Worm (Caenorhabditis elegans) whole organism, L1 larva: ENCODE results near the gene dsl-7.
A peak's percentile ranks its signal among the peaks of the same experiment; 100 is the strongest.

ENCODE experiments used
- aha-1 ChIP-seq: fragments of 150-350 bp; optimal IDR thresholded peaks from 2 replicates; lab custom pipeline; 2014; ENCODE audit warnings: missing biosample characterization, missing genetic modification characterization
- aly-2 ChIP-seq: fragments of 150-350 bp; optimal IDR thresholded peaks from 2 replicates; lab custom pipeline; 2014; ENCODE audit warnings: missing biosample characterization, missing genetic modification characterization
- ceh-8 ChIP-seq: fragments of 200-800 bp; sonication (Bioruptor generic); optimal IDR thresholded peaks from 2 replicates; lab custom pipeline; 2018; ENCODE audit warnings: mild to moderate bottlenecking, missing genetic modification characterization, moderate library complexity, missing compliant biosample characterization
- ceh-82 ChIP-seq, 3 experiments: fragments of 150-350 bp in 1 of 3; sonication (generic microtip) in 2 of 3; optimal IDR thresholded peaks; 2 replicates each; lab custom pipeline; 2014 to 2017; ENCODE audit warnings: missing biosample characterization in 3 of 3, missing genetic modification characterization in 3 of 3
- ces-1 ChIP-seq: fragments of 150-350 bp; optimal IDR thresholded peaks from 2 replicates; lab custom pipeline; 2014; ENCODE audit warnings: missing biosample characterization, missing genetic modification reagents, missing genetic modification characterization
- dpl-1 ChIP-seq, 3 experiments: fragments of 150-350 bp in 2 of 3; sonication (generic microtip) in 1 of 3; optimal IDR thresholded peaks; 2 replicates each; lab custom pipeline; 2014 to 2017; ENCODE audit warnings: missing biosample characterization in 3 of 3, missing genetic modification characterization in 3 of 3, missing genetic modification reagents in 3 of 3
- efl-1 ChIP-seq, 4 experiments: fragments of 150-350 bp; optimal IDR thresholded peaks in 3 of 4; peaks in 1 of 4; 1 replicate in 1 of 4; 2 replicates in 3 of 4; lab custom pipeline; 2014; ENCODE audit warnings: missing biosample characterization in 2 of 4, missing genetic modification characterization in 2 of 4, missing genetic modification reagents in 2 of 4
- efl-3 ChIP-seq: fragments of 200-800 bp; sonication (Bioruptor generic); optimal IDR thresholded peaks from 2 replicates; lab custom pipeline; 2018; ENCODE audit warnings: mild to moderate bottlenecking, missing genetic modification characterization, missing compliant biosample characterization
- egl-27 ChIP-seq, 2 experiments: fragments of 150-350 bp in 1 of 2; sonication (generic microtip); optimal IDR thresholded peaks; 3 replicates each; lab custom pipeline; 2017 to 2018; ENCODE audit warnings: missing biosample characterization in 2 of 2, missing genetic modification characterization in 2 of 2, missing genetic modification reagents in 2 of 2
- elt-3 ChIP-seq, 6 experiments: fragments of 150-350 bp in 1 of 6; sonication (generic microtip); optimal IDR thresholded peaks; 2 replicates each; lab custom pipeline; 2017 to 2018; ENCODE audit warnings: missing biosample characterization in 6 of 6, missing genetic modification characterization in 6 of 6, inconsistent platforms in 1 of 6
- grh-1 ChIP-seq: fragments of 200-800 bp; sonication (Bioruptor generic); IDR thresholded peaks from 2 replicates; pipeline ENCODE4 v1.3.6; 2022; ENCODE audit warnings: missing genetic modification reagents, missing genetic modification characterization, missing compliant biosample characterization
- hlh-17 ChIP-seq: fragments of 200-800 bp; sonication (Bioruptor generic); optimal IDR thresholded peaks from 2 replicates; lab custom pipeline; 2018; ENCODE audit warnings: missing genetic modification characterization, mild to moderate bottlenecking, missing compliant biosample characterization, moderate library complexity, borderline replicate concordance
- hlh-4 ChIP-seq: sonication (generic microtip); optimal IDR thresholded peaks from 2 replicates; lab custom pipeline; 2016; ENCODE audit warnings: mild to moderate bottlenecking, missing genetic modification characterization, missing compliant biosample characterization
- irx-1 ChIP-seq: sonication (generic microtip); optimal IDR thresholded peaks from 2 replicates; lab custom pipeline; 2016; ENCODE audit warnings: missing genetic modification characterization, missing compliant biosample characterization
- isw-1 ChIP-seq: fragments of 200-800 bp; sonication (Bioruptor generic); IDR thresholded peaks from 2 replicates; pipeline ENCODE4 v1.3.6; 2022; ENCODE audit warnings: missing genetic modification characterization, missing compliant biosample characterization
- lin-13 ChIP-seq: fragments of 150-350 bp; optimal IDR thresholded peaks from 2 replicates; lab custom pipeline; 2014; ENCODE audit warnings: missing biosample characterization, missing genetic modification reagents, missing genetic modification characterization
- lin-39 ChIP-seq: fragments of 150-350 bp; optimal IDR thresholded peaks from 2 replicates; lab custom pipeline; 2014; ENCODE audit warnings: missing biosample characterization, missing genetic modification reagents, missing genetic modification characterization
- mab-9 ChIP-seq: fragments of 200-800 bp; sonication (Bioruptor generic); IDR thresholded peaks from 2 replicates; pipeline ENCODE4 v1.3.6; 2022; ENCODE audit warnings: missing genetic modification reagents, missing genetic modification characterization, missing compliant biosample characterization
- mdl-1 ChIP-seq, 2 experiments: fragments of 150-350 bp; optimal IDR thresholded peaks; 2 replicates each; lab custom pipeline; 2014 to 2017; ENCODE audit warnings: missing biosample characterization in 2 of 2, missing genetic modification characterization in 2 of 2, inconsistent platforms in 1 of 2
- mef-2 ChIP-seq: fragments of 150-350 bp; optimal IDR thresholded peaks from 2 replicates; lab custom pipeline; 2014; ENCODE audit warnings: missing biosample characterization, missing genetic modification characterization
- mep-1 ChIP-seq: fragments of 150-350 bp; optimal IDR thresholded peaks from 2 replicates; lab custom pipeline; 2014; ENCODE audit warnings: missing biosample characterization, missing genetic modification characterization
- nhr-11 ChIP-seq: fragments of 150-350 bp; optimal IDR thresholded peaks from 2 replicates; lab custom pipeline; 2014; ENCODE audit warnings: missing biosample characterization, missing genetic modification characterization
- nhr-12 ChIP-seq: sonication (generic microtip); optimal IDR thresholded peaks from 2 replicates; lab custom pipeline; 2017; ENCODE audit warnings: missing biosample characterization, missing genetic modification characterization
- nhr-71 ChIP-seq: sonication (generic microtip); optimal IDR thresholded peaks from 2 replicates; lab custom pipeline; 2016; ENCODE audit warnings: mild to moderate bottlenecking, missing genetic modification characterization, moderate library complexity, missing compliant biosample characterization
- nhr-76 ChIP-seq: sonication (generic microtip); optimal IDR thresholded peaks from 2 replicates; lab custom pipeline; 2017; ENCODE audit warnings: missing biosample characterization, missing genetic modification characterization
- nhr-77 ChIP-seq: fragments of 150-350 bp; optimal IDR thresholded peaks from 2 replicates; lab custom pipeline; 2014; ENCODE audit warnings: missing biosample characterization, missing genetic modification characterization
- pax-3 ChIP-seq: fragments of 200-800 bp; sonication (Bioruptor generic); optimal IDR thresholded peaks from 2 replicates; lab custom pipeline; 2018; ENCODE audit warnings: mild to moderate bottlenecking, missing genetic modification characterization, moderate library complexity, missing compliant biosample characterization
- rnt-1 ChIP-seq: sonication (generic microtip); optimal IDR thresholded peaks from 2 replicates; lab custom pipeline; 2016; ENCODE audit warnings: mild to moderate bottlenecking, missing genetic modification characterization, moderate library complexity, missing compliant biosample characterization
- skn-1 ChIP-seq: fragments of 150-350 bp; optimal IDR thresholded peaks from 2 replicates; lab custom pipeline; 2014; ENCODE audit warnings: missing biosample characterization, missing genetic modification characterization
- snu-23 ChIP-seq: sonication (generic microtip); optimal IDR thresholded peaks from 2 replicates; lab custom pipeline; 2016; ENCODE audit warnings: missing genetic modification characterization, missing compliant biosample characterization
- sptf-1 ChIP-seq: fragments of 150-350 bp; optimal IDR thresholded peaks from 2 replicates; lab custom pipeline; 2014; ENCODE audit warnings: missing biosample characterization, missing genetic modification characterization
- tbx-2 ChIP-seq: sonication (generic microtip); optimal IDR thresholded peaks from 2 replicates; lab custom pipeline; 2016; ENCODE audit warnings: missing genetic modification characterization, missing compliant biosample characterization
- unc-62 ChIP-seq: fragments of 150-350 bp; optimal IDR thresholded peaks from 2 replicates; lab custom pipeline; 2014; ENCODE audit warnings: missing biosample characterization, missing genetic modification reagents, missing genetic modification characterization
- unc-86 ChIP-seq: sonication (generic microtip); optimal IDR thresholded peaks from 2 replicates; lab custom pipeline; 2016; ENCODE audit warnings: missing genetic modification characterization, missing compliant biosample characterization
- xbp-1 ChIP-seq: sonication (generic microtip); optimal IDR thresholded peaks from 2 replicates; lab custom pipeline; 2016; ENCODE audit warnings: missing genetic modification characterization, missing compliant biosample characterization
- zip-4 ChIP-seq: fragments of 200-800 bp; sonication (Bioruptor generic); optimal IDR thresholded peaks from 2 replicates; lab custom pipeline; 2018; ENCODE audit warnings: mild to moderate bottlenecking, missing genetic modification characterization, moderate library complexity, missing compliant biosample characterization
- ztf-11 ChIP-seq, 2 experiments: sonication (generic microtip); optimal IDR thresholded peaks; 2 replicates each; lab custom pipeline; 2016 to 2017; ENCODE audit warnings: missing genetic modification characterization in 2 of 2, missing biosample characterization in 1 of 2, missing compliant biosample characterization in 1 of 2

Gene dsl-7

ce11 chrV:13028871-13029270 lies 35.9 kb downstream of the dsl-7 start:
- TF ChIP-seq unc-86 = peak; percentile 52
- TF ChIP-seq efl-1 (optimal IDR thresholded peaks at IDR 0.05; lab: Kevin White, UChicago) = no peak
- peak in 1 of 2 experiments; percentile 58 for TF ChIP-seq efl-1 (GFP tag; optimal IDR thresholded peaks at IDR 0.05 in 1 of 2; lab: Kevin White, UChicago)
- TF ChIP-seq mab-9 (GFP tag; lab: Robert Waterston, UW) = no peak
- TF ChIP-seq nhr-76 = no peak
- no peak for TF ChIP-seq zip-4
- no peak for TF ChIP-seq irx-1
- no peak for TF ChIP-seq egl-27 (tag; optimal IDR thresholded peaks at IDR 0.05; lab: Kevin White, UChicago)
- TF ChIP-seq unc-62 (GFP tag; lab: Kevin White, UChicago) = no peak
- no peak for TF ChIP-seq mef-2 (tag; lab: Kevin White, UChicago)
- TF ChIP-seq, all 84 proteins: peak for 2

ce11 chrV:13033223-13033622 lies 40.3 kb downstream of the dsl-7 start, which contains the start of gene W07G4.1:
Gene W07G4.1 (plus strand): TSS chrV:13033523.
- no peak for TF ChIP-seq mef-2 (tag; lab: Kevin White, UChicago)
- no peak for TF ChIP-seq ces-1 (GFP tag; lab: Kevin White, UChicago)
- TF ChIP-seq ztf-11 (tag; optimal IDR thresholded peaks at IDR 0.05; lab: Kevin White, UChicago) = no peak
- TF ChIP-seq tbx-2 (tag; lab: Kevin White, UChicago) = no peak
- no peak for TF ChIP-seq grh-1 (GFP tag; lab: Robert Waterston, UW)
- no peak for TF ChIP-seq skn-1
- TF ChIP-seq xbp-1 = no peak
- TF ChIP-seq isw-1 (GFP tag; lab: Robert Waterston, UW) = no peak
- TF ChIP-seq hlh-4 (tag; lab: Kevin White, UChicago) = no peak
- TF ChIP-seq nhr-77 (tag; lab: Kevin White, UChicago) = no peak
- TF ChIP-seq sptf-1 (tag; lab: Kevin White, UChicago) = no peak
- no peak for TF ChIP-seq efl-3
- no peak for TF ChIP-seq snu-23 (GFP tag; lab: Kevin White, UChicago)
- TF ChIP-seq lin-39 (tag; lab: Kevin White, UChicago) = no peak
- TF ChIP-seq nhr-11 (tag; lab: Kevin White, UChicago) = no peak
- no peak for TF ChIP-seq pax-3
- TF ChIP-seq, all 84 proteins: peak for 0

ce11 chrV:13034604-13035003 lies 41.7 kb downstream of the dsl-7 start, which contains the start of gene W07G4.7:
Gene W07G4.7 (minus strand): TSS chrV:13034704.
- TF ChIP-seq unc-62 (GFP tag; lab: Kevin White, UChicago) (no peak), dpl-1 (GFP tag; optimal IDR thresholded peaks at IDR 0.05; lab: Kevin White, UChicago) (no peak), hlh-17 (GFP tag; lab: Kevin White, UChicago) (no peak), elt-3 (tag; optimal IDR thresholded peaks at IDR 0.05; lab: Kevin White, UChicago) (no peak), rnt-1 (tag; lab: Kevin White, UChicago) (no peak), mab-9 (GFP tag; lab: Robert Waterston, UW) (no peak)
- TF ChIP-seq, all 84 proteins: peak for 0

- TF ChIP-seq mep-1 (tag; lab: Kevin White, UChicago) (no peak), aha-1 (tag; lab: Kevin White, UChicago) (no peak), mdl-1 (tag; optimal IDR thresholded peaks at IDR 0.05; lab: Kevin White, UChicago) (no peak), sptf-1 (tag; lab: Kevin White, UChicago) (no peak), nhr-76 (no peak), skn-1 (no peak), nhr-12 (tag; lab: Kevin White, UChicago) (no peak), ceh-8 (GFP tag; lab: Kevin White, UChicago) (no peak), snu-23 (GFP tag; lab: Kevin White, UChicago) (no peak), lin-13 (GFP tag; lab: Kevin White, UChicago) (no peak), nhr-77 (tag; lab: Kevin White, UChicago) (no peak), nhr-71 (tag; lab: Kevin White, UChicago) (no peak), unc-62 (GFP tag; lab: Kevin White, UChicago) (no peak), rnt-1 (tag; lab: Kevin White, UChicago) (no peak), aly-2 (tag; lab: Kevin White, UChicago) (no peak), ceh-82 (tag; optimal IDR thresholded peaks at IDR 0.05; lab: Kevin White, UChicago) (no peak), efl-1 (optimal IDR thresholded peaks at IDR 0.05; lab: Kevin White, UChicago) (no peak), efl-1 (GFP tag; optimal IDR thresholded peaks at IDR 0.05 in 1 of 2; lab: Kevin White, UChicago) (no peak)
- TF ChIP-seq, all 84 proteins: peak for 0
Measured at ce11 chrV:13036466-13036865, 43.5 kb downstream of the dsl-7 start, which contains the start of gene W07G4.2. Gene W07G4.2 (minus strand): TSS chrV:13036566.
